Worm (Caenorhabditis elegans) whole organism, midembryonic: ENCODE measurements around the gene Y47D7A.18.

Experiments
- T22C8.4 ChIP-seq: fragments of 200-800 bp; sonication (Bioruptor generic); IDR thresholded peaks from 2 replicates; pipeline ENCODE4 v1.3.6; 2022; ENCODE audit warnings: missing genetic modification characterization, missing compliant biosample characterization
- flt-1 ChIP-seq: fragments of 200-800 bp; sonication (Bioruptor generic); IDR thresholded peaks from 2 replicates; pipeline ENCODE4 v1.3.6; 2022; ENCODE audit warnings: missing genetic modification characterization, missing compliant biosample characterization
- klf-2 ChIP-seq: fragments of 200-800 bp; sonication (Bioruptor generic); conservative IDR thresholded peaks from 2 replicates; pipeline ENCODE4 v1.3.6; 2022; ENCODE audit warnings: missing genetic modification reagents, missing genetic modification characterization, missing compliant biosample characterization
- ref-1 ChIP-seq: fragments of 200-800 bp; sonication (Bioruptor generic); conservative IDR thresholded peaks from 2 replicates; pipeline ENCODE4 v1.3.6; 2022; ENCODE audit warnings: missing genetic modification reagents, missing genetic modification characterization, missing compliant biosample characterization
- tab-1 ChIP-seq: fragments of 200-800 bp; sonication (Bioruptor generic); IDR thresholded peaks from 2 replicates; pipeline ENCODE4 v1.3.6; 2022; ENCODE audit warnings: missing genetic modification characterization, missing compliant biosample characterization
- ztf-29 ChIP-seq: fragments of 200-800 bp; sonication (Bioruptor generic); IDR thresholded peaks from 2 replicates; pipeline ENCODE4 v1.3.6; 2022; ENCODE audit warnings: missing genetic modification reagents, missing genetic modification characterization, missing compliant biosample characterization

DNA sequence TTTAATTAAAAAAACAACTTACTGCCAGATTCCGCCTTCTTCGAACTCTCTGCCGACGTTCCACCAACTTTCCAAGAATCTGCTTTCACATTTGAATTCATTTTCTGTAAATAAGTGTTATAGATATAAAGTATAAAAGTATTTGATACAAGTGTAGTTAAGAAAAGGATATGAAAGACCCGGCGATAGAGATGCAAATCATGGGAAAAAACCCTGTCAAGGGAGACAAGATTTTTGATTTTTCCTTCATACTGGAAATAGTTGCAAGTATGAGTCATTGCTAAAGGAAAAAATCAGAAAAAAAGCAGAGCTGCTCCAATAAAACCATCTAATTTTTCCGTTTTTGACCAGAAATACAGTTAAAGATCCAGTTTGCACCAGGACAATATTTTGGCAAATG is 20.4 kb downstream of the Y47D7A.18 start, which contains the start of gene F13A2.3:
- TF ChIP-seq klf-2, result no peak
- TF ChIP-seq tab-1 (GFP tag; lab: Robert Waterston, UW), result no peak
- no peak for TF ChIP-seq ref-1 (GFP tag; lab: Robert Waterston, UW)
- TF ChIP-seq ztf-29 (GFP tag; lab: Robert Waterston, UW), result no peak
- TF ChIP-seq T22C8.4, result no peak
- TF ChIP-seq flt-1 (GFP tag; lab: Robert Waterston, UW), result no peak
